Fruit fly (Drosophila melanogaster): ENCODE measurements around the gene CG4393.

- TF ChIP-seq CG8478 (optimal IDR thresholded peaks at IDR 0.05) (no peak), EcR (GFP tag; optimal IDR thresholded peaks at IDR 0.05) (no peak), usp (GFP tag; optimal IDR thresholded peaks at IDR 0.05) (no peak), Dll (optimal IDR thresholded peaks at IDR 0.05) (no peak), pan (optimal IDR thresholded peaks at IDR 0.05) (no peak)
These were observed 46.8 kb upstream of the CG4393 start for dm6 chr3R:23431355-23431754.

All from whole organism.